Worm (Caenorhabditis elegans) whole organism, mixed stage, embryonic: ENCODE results near the gene atp-2.

Experiments used
- elt-1 ChIP-seq: sonication (generic microtip); optimal IDR thresholded peaks from 2 replicates; lab custom pipeline; 2017; ENCODE audit warnings: missing genetic modification characterization, mild to moderate bottlenecking, missing compliant biosample characterization, antibody characterized with exemption, moderate library complexity, borderline replicate concordance; ENCODE audit not compliant: insufficient read depth
- elt-3 ChIP-seq: fragments of 150-350 bp; optimal IDR thresholded peaks from 2 replicates; lab custom pipeline; 2014; ENCODE audit warnings: missing biosample characterization, missing genetic modification characterization
- ham-2 ChIP-seq: fragments of 200-800 bp; sonication (Bioruptor generic); optimal IDR thresholded peaks from 2 replicates; lab custom pipeline; 2018; ENCODE audit warnings: mild to moderate bottlenecking, missing genetic modification characterization, missing compliant biosample characterization
- hlh-1 ChIP-seq: fragments of 150-350 bp; optimal IDR thresholded peaks from 2 replicates; lab custom pipeline; 2014; ENCODE audit warnings: missing biosample characterization, missing genetic modification reagents, missing genetic modification characterization
- lin-13 ChIP-seq: fragments of 150-350 bp; optimal IDR thresholded peaks from 2 replicates; lab custom pipeline; 2014; ENCODE audit warnings: missing biosample characterization, missing genetic modification characterization
- lin-32 ChIP-seq: fragments of 200-800 bp; sonication (Bioruptor generic); optimal IDR thresholded peaks from 2 replicates; lab custom pipeline; 2018; ENCODE audit warnings: mild to moderate bottlenecking, missing genetic modification characterization, missing compliant biosample characterization
- nhr-76 ChIP-seq: sonication (generic microtip); optimal IDR thresholded peaks from 2 replicates; lab custom pipeline; 2017; ENCODE audit warnings: missing biosample characterization, missing genetic modification characterization
- pha-4 ChIP-seq: fragments of 150-350 bp; optimal IDR thresholded peaks from 2 replicates; lab custom pipeline; 2018; ENCODE audit warnings: missing biosample characterization, missing genetic modification reagents, missing genetic modification characterization
- sem-2 ChIP-seq: fragments of 200-800 bp; sonication (Bioruptor generic); optimal IDR thresholded peaks from 2 replicates; lab custom pipeline; 2018; ENCODE audit warnings: mild to moderate bottlenecking, missing genetic modification characterization, missing compliant biosample characterization

DNA sequence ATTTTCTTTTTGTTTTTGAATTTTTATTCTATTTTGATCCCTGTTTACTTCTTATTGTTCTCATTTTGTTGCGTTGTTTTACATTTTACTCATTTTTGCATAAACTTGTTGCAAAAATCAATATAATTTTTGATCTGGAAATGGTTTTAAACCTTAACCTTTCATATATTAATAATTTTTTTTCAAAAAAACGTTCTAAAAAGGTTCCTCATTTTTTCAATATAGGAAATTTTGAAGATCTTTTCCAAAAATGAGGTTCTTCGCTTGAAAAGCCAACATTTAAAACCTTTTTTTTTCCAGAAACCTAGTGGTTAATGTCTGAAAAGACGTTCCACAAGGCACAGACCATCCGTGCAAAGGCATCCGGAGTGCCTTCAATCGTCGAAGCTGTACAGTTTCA lies 32.2 kb downstream of the atp-2 start, which contains the start of gene gop-3:
- no peak for TF ChIP-seq pha-4
- TF ChIP-seq nhr-76 (tag; lab: Kevin White, UChicago), result no peak
- no peak for TF ChIP-seq elt-1 (tag; lab: Kevin White, UChicago)
- no peak for TF ChIP-seq hlh-1 (tag; lab: Kevin White, UChicago)
- TF ChIP-seq ham-2 (GFP tag; lab: Kevin White, UChicago), result no peak
- no peak for TF ChIP-seq lin-32 (GFP tag; lab: Kevin White, UChicago)
- no peak for TF ChIP-seq sem-2 (GFP tag; lab: Kevin White, UChicago)
- TF ChIP-seq lin-13 (tag; lab: Kevin White, UChicago), result no peak
- TF ChIP-seq elt-3 (tag; lab: Kevin White, UChicago), result no peak
